Fruit fly (Drosophila melanogaster): ENCODE measurements around the gene CG9286.
A peak's percentile ranks its signal among the peaks of the same experiment; 100 is the strongest.

Gene CG9286

dm6 chr3R:13819037-13819436, 38.3 kb downstream of the CG9286 start:
- TF ChIP-seq dsx (GFP tag; optimal IDR thresholded peaks at IDR 0.05; ENCODE audit: poor library complexity, severe bottlenecking): no peak
- TF ChIP-seq fkh (GFP tag; optimal IDR thresholded peaks at IDR 0.05): peak; percentile 78
- TF ChIP-seq CG8119 (GFP tag; IDR thresholded peaks at IDR 0.05): 0 out of 3 replicates have a peak, but pooled peaks have one; percentile 12

dm6 chr3R:13820483-13820882, 39.7 kb downstream of the CG9286 start:
- TF ChIP-seq CG8119 (GFP tag; IDR thresholded peaks at IDR 0.05) (no peak), CG4318 (GFP tag; optimal IDR thresholded peaks at IDR 0.05) (no peak), topi (GFP tag; optimal IDR thresholded peaks at IDR 0.05) (no peak), CG11902 (GFP tag; optimal IDR thresholded peaks at IDR 0.05) (no peak), CG3919 (GFP tag; optimal IDR thresholded peaks at IDR 0.05) (no peak), fkh (GFP tag; optimal IDR thresholded peaks at IDR 0.05) (peak; percentile 83), acj6 (GFP tag; optimal IDR thresholded peaks at IDR 0.05) (no peak), CG7368 (GFP tag; optimal IDR thresholded peaks at IDR 0.05) (no peak)

- TF ChIP-seq Ets21C (GFP tag; optimal IDR thresholded peaks at IDR 0.05) (no peak), salr (GFP tag; optimal IDR thresholded peaks at IDR 0.05) (peak in 1 of 2 experiments; percentile 3), CG8319 (GFP tag; optimal IDR thresholded peaks at IDR 0.05) (no peak), svp (GFP tag) (peak; percentile 79), Smox (GFP tag; optimal IDR thresholded peaks at IDR 0.05) (peak; percentile 40), fd59A (GFP tag; optimal IDR thresholded peaks at IDR 0.05) (no peak), CG1621 (tag; optimal IDR thresholded peaks at IDR 0.05) (no peak), CG10631 (GFP tag; optimal IDR thresholded peaks at IDR 0.05) (no peak), CG11294 (GFP tag; IDR thresholded peaks at IDR 0.05) (no peak), CG3919 (GFP tag; optimal IDR thresholded peaks at IDR 0.05) (no peak), Hr38 (GFP tag; optimal IDR thresholded peaks at IDR 0.05) (no peak), Met (GFP tag; optimal IDR thresholded peaks at IDR 0.05) (peak; percentile 54), dac (GFP tag; optimal IDR thresholded peaks at IDR 0.05) (no peak), CG6276 (GFP tag; optimal IDR thresholded peaks at IDR 0.05) (no peak), CG31627 (GFP tag; optimal IDR thresholded peaks at IDR 0.05) (peak; percentile 48), CG32006 (GFP tag; optimal IDR thresholded peaks at IDR 0.05) (peak; percentile 60), CG8632 (GFP tag; optimal IDR thresholded peaks at IDR 0.05) (peak; percentile 5), CG11902 (GFP tag; optimal IDR thresholded peaks at IDR 0.05) (no peak), net (GFP tag; optimal IDR thresholded peaks at IDR 0.05) (peak; percentile 6), achi (GFP tag; optimal IDR thresholded peaks at IDR 0.05) (peak; percentile 12), pdm3 (GFP tag; optimal IDR thresholded peaks at IDR 0.05) (peak; percentile 40), CG34406 (GFP tag; optimal IDR thresholded peaks at IDR 0.05) (no peak), OdsH (GFP tag; optimal IDR thresholded peaks at IDR 0.05) (peak; percentile 40), Ets96B (tag; optimal IDR thresholded peaks at IDR 0.05) (no peak), acj6 (GFP tag; optimal IDR thresholded peaks at IDR 0.05) (peak; percentile 36), CG4318 (GFP tag; optimal IDR thresholded peaks at IDR 0.05) (no peak), CG16779 (tag; optimal IDR thresholded peaks at IDR 0.05) (no peak), CG6854 (GFP tag; optimal IDR thresholded peaks at IDR 0.05) (no peak), Hr4 (GFP tag; optimal IDR thresholded peaks at IDR 0.05) (peak; percentile 55), CG15336 (GFP tag; IDR thresholded peaks at IDR 0.05) (peak; percentile 45; the same call in 1 of the 2 replicates), cyc (GFP tag; optimal IDR thresholded peaks at IDR 0.05) (peak; percentile 4), CG6808 (GFP tag; optimal IDR thresholded peaks at IDR 0.05) (no peak), Sox14 (GFP tag; optimal IDR thresholded peaks at IDR 0.05) (no peak), Sox102F (GFP tag; optimal IDR thresholded peaks at IDR 0.05) (peak; percentile 45), Hr39 (GFP tag; optimal IDR thresholded peaks at IDR 0.05) (peak; percentile 33), Gug (GFP tag; IDR thresholded peaks at IDR 0.05) (no peak), topi (GFP tag; optimal IDR thresholded peaks at IDR 0.05) (peak; percentile 36), Eip93F (GFP tag; optimal IDR thresholded peaks at IDR 0.05) (no peak), lz (GFP tag; optimal IDR thresholded peaks at IDR 0.05) (no peak), Eip78C (GFP tag) (peak; percentile 85), esn (GFP tag; optimal IDR thresholded peaks at IDR 0.05) (peak; percentile 42), CG6163 (GFP tag; IDR thresholded peaks at IDR 0.05) (0 out of 3 replicates have a peak, but pooled peaks have one; percentile 17), Lpt (GFP tag; optimal IDR thresholded peaks at IDR 0.05) (no peak)
Observed at dm6 chr3R:13822602-13823220, 41.9 kb downstream of the CG9286 start.
